Fruit fly (Drosophila melanogaster): Measurements from ENCODE around the gene CG1440.
A peak's percentile ranks its signal among the peaks of the same experiment; 100 is the strongest.

The CG1440 gene

dm6 chrX:8399019-8399623, 37.7 kb upstream of the CG1440 start:
- TF ChIP-seq CG9705 (GFP tag; optimal IDR thresholded peaks at IDR 0.05) (no peak), Dfd (GFP tag; optimal IDR thresholded peaks at IDR 0.05) (peak; percentile 5), N (GFP tag; optimal IDR thresholded peaks at IDR 0.05) (peak; percentile 40)

- peak; percentile 20 for TF ChIP-seq rgr (GFP tag; optimal IDR thresholded peaks at IDR 0.05)
- no peak for TF ChIP-seq Vsx2 (GFP tag; optimal IDR thresholded peaks at IDR 0.05; ENCODE audit: partially characterized antibody)
These were observed 29.6 kb upstream of the CG1440 start, which contains the start of gene PIG-T for dm6 chrX:8407124-8407775. TSS of gene PIG-T (minus strand) at chrX:8407263.

dm6 chrX:8408971-8409455, 27.8 kb upstream of the CG1440 start, which contains the start of gene Trf2:
TSS of gene Trf2 (plus strand) at chrX:8409272.
- TF ChIP-seq Dif (GFP tag; optimal IDR thresholded peaks at IDR 0.05; ENCODE audit: partially characterized antibody), result peak; percentile 22
- TF ChIP-seq Hr78 (GFP tag; optimal IDR thresholded peaks at IDR 0.05), result no peak
- TF ChIP-seq OdsH (GFP tag; optimal IDR thresholded peaks at IDR 0.05), result no peak
- no peak for TF ChIP-seq Abd-B (GFP tag; optimal IDR thresholded peaks at IDR 0.05)
- TF ChIP-seq jim (GFP tag; optimal IDR thresholded peaks at IDR 0.05), result no peak
- no peak for TF ChIP-seq N (GFP tag; optimal IDR thresholded peaks at IDR 0.05)
- no peak for TF ChIP-seq Dfd (GFP tag; optimal IDR thresholded peaks at IDR 0.05)
- peak; percentile 47 for TF ChIP-seq Hnf4 (GFP tag; optimal IDR thresholded peaks at IDR 0.05)
- TF ChIP-seq Jra (GFP tag; optimal IDR thresholded peaks at IDR 0.05), result no peak
- no peak for TF ChIP-seq usp (GFP tag; optimal IDR thresholded peaks at IDR 0.05)
- TF ChIP-seq HLH106 (tag; optimal IDR thresholded peaks at IDR 0.05), result no peak
- TF ChIP-seq tai (GFP tag; optimal IDR thresholded peaks at IDR 0.05), result no peak
- no peak for TF ChIP-seq Hr83 (GFP tag; optimal IDR thresholded peaks at IDR 0.05; ENCODE audit: poor library complexity, severe bottlenecking)
- no peak for TF ChIP-seq Mio (GFP tag; optimal IDR thresholded peaks at IDR 0.05)
- no peak for TF ChIP-seq brk (GFP tag; optimal IDR thresholded peaks at IDR 0.05)
- no peak for TF ChIP-seq ey (GFP tag; optimal IDR thresholded peaks at IDR 0.05)
- TF ChIP-seq CrebA (GFP tag; optimal IDR thresholded peaks at IDR 0.05; ENCODE audit: borderline replicate concordance), result no peak
- no peak for TF ChIP-seq lola (GFP tag; optimal IDR thresholded peaks at IDR 0.05)
- TF ChIP-seq CG9705 (GFP tag; optimal IDR thresholded peaks at IDR 0.05), result no peak
- peak in 1 of 2 experiments; percentile 8 for TF ChIP-seq foxo (GFP tag; optimal IDR thresholded peaks at IDR 0.05)
- TF ChIP-seq br (GFP tag; optimal IDR thresholded peaks at IDR 0.05), result no peak
- no peak for TF ChIP-seq dl (GFP tag; optimal IDR thresholded peaks at IDR 0.05; ENCODE audit: insufficient read depth in 1 of 2, partially characterized antibody in 2 of 2)
- no peak for TF ChIP-seq psq (GFP tag; optimal IDR thresholded peaks at IDR 0.05)
- no peak for TF ChIP-seq dmrt93B (GFP tag; optimal IDR thresholded peaks at IDR 0.05)
- no peak for TF ChIP-seq sage (GFP tag; optimal IDR thresholded peaks at IDR 0.05)
- no peak for TF ChIP-seq Rel (GFP tag; optimal IDR thresholded peaks at IDR 0.05)
- TF ChIP-seq Rel (tag; optimal IDR thresholded peaks at IDR 0.05), result peak; percentile 15
- TF ChIP-seq dsf (GFP tag; optimal IDR thresholded peaks at IDR 0.05; ENCODE audit: borderline replicate concordance), result no peak
- TF ChIP-seq rgr (GFP tag; optimal IDR thresholded peaks at IDR 0.05), result peak; percentile 42
- peak; percentile 5 for TF ChIP-seq h (GFP tag; optimal IDR thresholded peaks at IDR 0.05)
- TF ChIP-seq pan (optimal IDR thresholded peaks at IDR 0.05), result no peak
- no peak for TF ChIP-seq woc (GFP tag; optimal IDR thresholded peaks at IDR 0.05)
- no peak for TF ChIP-seq GATAd (GFP tag; optimal IDR thresholded peaks at IDR 0.05)
- TF ChIP-seq CG32264 (GFP tag; optimal IDR thresholded peaks at IDR 0.05), result no peak
- no peak for TF ChIP-seq fru (GFP tag; optimal IDR thresholded peaks at IDR 0.05)
- no peak for TF ChIP-seq Vsx2 (GFP tag; optimal IDR thresholded peaks at IDR 0.05; ENCODE audit: partially characterized antibody)
- TF ChIP-seq Myc (optimal IDR thresholded peaks at IDR 0.05), result peak; percentile 49
- peak; percentile 3 for TF ChIP-seq Sp1 (GFP tag; optimal IDR thresholded peaks at IDR 0.05)
- no peak for TF ChIP-seq sv (GFP tag; optimal IDR thresholded peaks at IDR 0.05)

Measured in whole organism, wandering third instar larva.